Fruit fly (Drosophila melanogaster) whole organism, embryonic: ENCODE results near the gene CG14401.

Source experiments
- Abd-B ChIP-seq: fragments of 200-800 bp; sonication (Bioruptor generic); optimal IDR thresholded peaks from 2 replicates; lab custom pipeline; 2018; ENCODE audit warnings: missing biosample characterization, mild to moderate bottlenecking, missing genetic modification characterization, moderate library complexity
- Ada2b ChIP-seq: fragments of 200-800 bp; sonication (Bioruptor generic); IDR thresholded peaks from 2 replicates; pipeline ENCODE4 v1.3.6; 2022; ENCODE audit warnings: missing biosample characterization, missing genetic modification characterization
- BtbVII ChIP-seq: fragments of 200-800 bp; sonication (Bioruptor generic); optimal IDR thresholded peaks from 3 replicates; lab custom pipeline; 2017; ENCODE audit warnings: missing biosample characterization, mild to moderate bottlenecking, missing genetic modification characterization
- Bteb2 ChIP-seq: fragments of 200-800 bp; sonication (Bioruptor generic); optimal IDR thresholded peaks from 2 replicates; lab custom pipeline; 2016; ENCODE audit warnings: missing biosample characterization, missing genetic modification characterization
- CG10147 ChIP-seq: fragments of 200-800 bp; sonication (Bioruptor generic); optimal IDR thresholded peaks from 2 replicates; lab custom pipeline; 2019; ENCODE audit warnings: missing biosample characterization, mild to moderate bottlenecking, missing genetic modification characterization, moderate library complexity
- CG10462 ChIP-seq: fragments of 200-800 bp; sonication (Bioruptor generic); optimal IDR thresholded peaks from 2 replicates; lab custom pipeline; 2016; ENCODE audit warnings: missing biosample characterization, missing genetic modification characterization
- CG12071 ChIP-seq: fragments of 200-800 bp; sonication (Bioruptor generic); optimal IDR thresholded peaks from 3 replicates; lab custom pipeline; 2018; ENCODE audit warnings: missing biosample characterization, mild to moderate bottlenecking, missing genetic modification characterization
- CG12219 ChIP-seq: fragments of 200-800 bp; sonication (Bioruptor generic); optimal IDR thresholded peaks from 3 replicates; lab custom pipeline; 2018; ENCODE audit warnings: missing biosample characterization, mild to moderate bottlenecking, missing genetic modification characterization
- CG12236 ChIP-seq: fragments of 200-800 bp; sonication (Bioruptor generic); optimal IDR thresholded peaks from 2 replicates; lab custom pipeline; 2016; ENCODE audit warnings: missing biosample characterization, missing genetic modification characterization
- CG12769 ChIP-seq: fragments of 200-800 bp; sonication (Bioruptor generic); optimal IDR thresholded peaks from 2 replicates; lab custom pipeline; 2019; ENCODE audit warnings: missing biosample characterization, mild to moderate bottlenecking, missing genetic modification characterization, moderate library complexity
- CG13624 ChIP-seq: fragments of 200-800 bp; sonication (Bioruptor generic); optimal IDR thresholded peaks from 2 replicates; lab custom pipeline; 2016; ENCODE audit warnings: missing biosample characterization, missing genetic modification characterization
- CG13775 ChIP-seq: fragments of 200-800 bp; sonication (Bioruptor generic); optimal IDR thresholded peaks from 3 replicates; lab custom pipeline; 2017; ENCODE audit warnings: missing biosample characterization, mild to moderate bottlenecking, missing genetic modification characterization
- CG13894 ChIP-seq: fragments of 200-800 bp; sonication (Bioruptor generic); optimal IDR thresholded peaks from 3 replicates; lab custom pipeline; 2018; ENCODE audit warnings: missing biosample characterization, mild to moderate bottlenecking, missing genetic modification characterization, moderate library complexity
- CG14441 ChIP-seq: fragments of 200-800 bp; sonication (Bioruptor generic); IDR thresholded peaks from 2 replicates; pipeline ENCODE4 v1.3.6; 2022; ENCODE audit warnings: missing biosample characterization, missing genetic modification characterization
- CG14965 ChIP-seq: fragments of 200-800 bp; sonication (Bioruptor generic); optimal IDR thresholded peaks from 2 replicates; lab custom pipeline; 2016; ENCODE audit warnings: missing biosample characterization, missing genetic modification characterization, borderline replicate concordance
- CG18764 ChIP-seq: fragments of 200-800 bp; sonication (Bioruptor generic); optimal IDR thresholded peaks from 3 replicates; lab custom pipeline; 2016; ENCODE audit warnings: missing biosample characterization, missing genetic modification characterization
- CG31224 ChIP-seq: fragments of 200-800 bp; sonication (Bioruptor generic); IDR thresholded peaks from 2 replicates; pipeline ENCODE4 v1.3.6; 2022; ENCODE audit warnings: missing biosample characterization, missing genetic modification characterization
- CG31365 ChIP-seq: fragments of 200-800 bp; sonication (Bioruptor generic); optimal IDR thresholded peaks from 2 replicates; lab custom pipeline; 2018; ENCODE audit warnings: missing biosample characterization, mild to moderate bottlenecking, missing genetic modification characterization
- CG3726 ChIP-seq: fragments of 200-800 bp; sonication (Bioruptor generic); IDR thresholded peaks from 3 replicates; pipeline ENCODE4, ENCODE4 v1.3.6; 2022; ENCODE audit warnings: missing biosample characterization, missing genetic modification characterization
- CG3838 ChIP-seq: fragments of 200-800 bp; sonication (Bioruptor generic); optimal IDR thresholded peaks from 3 replicates; lab custom pipeline; 2016; ENCODE audit warnings: missing biosample characterization, missing genetic modification characterization
- CG6689 ChIP-seq: fragments of 200-800 bp; sonication (Bioruptor generic); IDR thresholded peaks from 2 replicates; pipeline ENCODE4 v1.3.6; 2022; ENCODE audit warnings: missing biosample characterization, missing genetic modification characterization
- CG7839 ChIP-seq: fragments of 200-800 bp; sonication (Bioruptor generic); optimal IDR thresholded peaks from 3 replicates; lab custom pipeline; 2018; ENCODE audit warnings: missing biosample characterization, mild to moderate bottlenecking, missing genetic modification characterization, moderate library complexity
- CG8290 ChIP-seq, 3 experiments: fragments of 200-800 bp; sonication (Bioruptor generic); optimal IDR thresholded peaks; 2 replicates each; lab custom pipeline; 2016 to 2019; ENCODE audit warnings: missing biosample characterization in 3 of 3, missing genetic modification characterization in 3 of 3, mild to moderate bottlenecking in 2 of 3, moderate library complexity in 1 of 3
- CG8944 ChIP-seq: fragments of 200-800 bp; sonication (Bioruptor generic); optimal IDR thresholded peaks from 3 replicates; lab custom pipeline; 2016; ENCODE audit warnings: missing biosample characterization, missing genetic modification characterization
- CG9609 ChIP-seq: fragments of 200-800 bp; sonication (Bioruptor generic); optimal IDR thresholded peaks from 3 replicates; lab custom pipeline; 2016; ENCODE audit warnings: missing biosample characterization, missing genetic modification characterization
- Dip2 ChIP-seq: fragments of 200-800 bp; sonication (Bioruptor generic); IDR thresholded peaks from 2 replicates; pipeline ENCODE4 v1.3.6; 2022; ENCODE audit warnings: missing biosample characterization, missing genetic modification characterization
- E2f2 ChIP-seq: fragments of 200-800 bp; sonication (Bioruptor generic); IDR thresholded peaks from 2 replicates; pipeline ENCODE4 v1.3.6; 2022; ENCODE audit warnings: missing biosample characterization, missing genetic modification characterization
- Gug ChIP-seq: fragments of 200-800 bp; sonication (Bioruptor generic); IDR thresholded peaks from 4 replicates; pipeline ENCODE4 v1.3.6; 2022; ENCODE audit warnings: missing biosample characterization, missing genetic modification characterization
- Hmr ChIP-seq: fragments of 200-800 bp; sonication (Bioruptor generic); optimal IDR thresholded peaks from 3 replicates; lab custom pipeline; 2017; ENCODE audit warnings: mild to moderate bottlenecking, missing biosample characterization, missing genetic modification reagents, missing genetic modification characterization
- NFAT ChIP-seq: fragments of 200-800 bp; sonication (Bioruptor generic); IDR thresholded peaks from 2 replicates; pipeline ENCODE4 v1.3.6; 2022; ENCODE audit warnings: missing biosample characterization, missing genetic modification characterization
- Oli ChIP-seq: fragments of 200-800 bp; sonication (Bioruptor generic); optimal IDR thresholded peaks from 2 replicates; lab custom pipeline; 2018; ENCODE audit warnings: missing biosample characterization, mild to moderate bottlenecking, missing genetic modification characterization, moderate library complexity
- Scr ChIP-seq: fragments of 200-800 bp; sonication (Bioruptor generic); IDR thresholded peaks from 2 replicates; pipeline ENCODE4 v1.3.6; 2022; ENCODE audit warnings: missing biosample characterization, missing genetic modification characterization; ENCODE audit not compliant: partially characterized antibody
- abd-A ChIP-seq: fragments of 200-800 bp; sonication (Bioruptor generic); optimal IDR thresholded peaks from 3 replicates; lab custom pipeline; 2019; ENCODE audit warnings: missing biosample characterization, mild to moderate bottlenecking, missing genetic modification characterization, moderate library complexity
- cwo ChIP-seq: fragments of 200-800 bp; sonication (Bioruptor generic); optimal IDR thresholded peaks from 3 replicates; lab custom pipeline; 2017; ENCODE audit warnings: missing biosample characterization, missing genetic modification characterization, mild to moderate bottlenecking, moderate library complexity, missing genetic modification reagents
- da ChIP-seq: fragments of 200-800 bp; sonication (Bioruptor generic); optimal IDR thresholded peaks from 2 replicates; lab custom pipeline; 2016; ENCODE audit warnings: missing biosample characterization, missing genetic modification characterization
- danr ChIP-seq: fragments of 200-800 bp; sonication (Bioruptor generic); IDR thresholded peaks from 2 replicates; pipeline ENCODE4 v1.3.6; 2022; ENCODE audit warnings: missing biosample characterization, missing genetic modification characterization
- dmrt11E ChIP-seq: fragments of 200-800 bp; sonication (Bioruptor generic); optimal IDR thresholded peaks from 3 replicates; lab custom pipeline; 2018; ENCODE audit warnings: missing biosample characterization, mild to moderate bottlenecking, missing genetic modification characterization, moderate library complexity
- ems ChIP-seq: fragments of 200-800 bp; sonication (Bioruptor generic); optimal IDR thresholded peaks from 3 replicates; lab custom pipeline; 2016; ENCODE audit warnings: missing biosample characterization, missing genetic modification characterization
- fru ChIP-seq: fragments of >200 bp; optimal IDR thresholded peaks from 2 replicates; lab custom pipeline; 2017
- gcm2 ChIP-seq: fragments of 200-800 bp; sonication (Bioruptor generic); optimal IDR thresholded peaks from 2 replicates; lab custom pipeline; 2016; ENCODE audit warnings: missing biosample characterization, missing genetic modification characterization
- ham ChIP-seq: fragments of 200-800 bp; sonication (Bioruptor generic); IDR thresholded peaks from 2 replicates; pipeline ENCODE4 v1.3.6; 2022; ENCODE audit warnings: missing biosample characterization, missing genetic modification characterization
- klu ChIP-seq: fragments of 200-800 bp; sonication (Bioruptor generic); IDR thresholded peaks from 2 replicates; pipeline ENCODE4 v1.3.6; 2022; ENCODE audit warnings: missing biosample characterization, missing genetic modification characterization
- pnt ChIP-seq: fragments of 200-800 bp; sonication (Bioruptor generic); optimal IDR thresholded peaks from 3 replicates; lab custom pipeline; 2016; ENCODE audit warnings: missing biosample characterization, missing genetic modification characterization
- repo ChIP-seq: fragments of 200-800 bp; sonication (Bioruptor generic); optimal IDR thresholded peaks from 2 replicates; lab custom pipeline; 2016; ENCODE audit warnings: missing biosample characterization, missing genetic modification characterization
- sd ChIP-seq: fragments of 200-800 bp; sonication (Bioruptor generic); optimal IDR thresholded peaks from 3 replicates; lab custom pipeline; 2018; ENCODE audit warnings: missing biosample characterization, mild to moderate bottlenecking, missing genetic modification characterization, moderate library complexity
- sim ChIP-seq: fragments of 200-800 bp; sonication (Bioruptor generic); IDR thresholded peaks from 2 replicates; pipeline ENCODE4 v1.3.6; 2022; ENCODE audit warnings: missing biosample characterization, missing genetic modification characterization
- sob ChIP-seq: fragments of 200-800 bp; sonication (Bioruptor generic); IDR thresholded peaks from 2 replicates; pipeline ENCODE4 v1.3.6; 2022; ENCODE audit warnings: missing biosample characterization, missing genetic modification characterization
- tin ChIP-seq: fragments of 200-800 bp; sonication (Bioruptor generic); optimal IDR thresholded peaks from 3 replicates; lab custom pipeline; 2016; ENCODE audit warnings: missing biosample characterization, missing genetic modification characterization
- twi ChIP-seq: fragments of 200-800 bp; optimal IDR thresholded peaks from 2 replicates; lab custom pipeline; 2019; ENCODE audit warnings: missing biosample characterization, mild to moderate bottlenecking, missing genetic modification characterization, moderate library complexity
- unpg ChIP-seq: fragments of 200-800 bp; sonication (Bioruptor generic); optimal IDR thresholded peaks from 3 replicates; lab custom pipeline; 2018; ENCODE audit warnings: missing biosample characterization, mild to moderate bottlenecking, missing genetic modification characterization, moderate library complexity
- wdn ChIP-seq: fragments of 200-800 bp; sonication (Bioruptor generic); IDR thresholded peaks from 2 replicates; pipeline ENCODE4 v1.3.6; 2022; ENCODE audit warnings: missing biosample characterization, missing genetic modification characterization
- zf30C ChIP-seq: fragments of 200-800 bp; sonication (Bioruptor generic); optimal IDR thresholded peaks from 3 replicates; lab custom pipeline; 2018; ENCODE audit warnings: missing biosample characterization, mild to moderate bottlenecking, missing genetic modification characterization

CG14401 gene

DNA sequence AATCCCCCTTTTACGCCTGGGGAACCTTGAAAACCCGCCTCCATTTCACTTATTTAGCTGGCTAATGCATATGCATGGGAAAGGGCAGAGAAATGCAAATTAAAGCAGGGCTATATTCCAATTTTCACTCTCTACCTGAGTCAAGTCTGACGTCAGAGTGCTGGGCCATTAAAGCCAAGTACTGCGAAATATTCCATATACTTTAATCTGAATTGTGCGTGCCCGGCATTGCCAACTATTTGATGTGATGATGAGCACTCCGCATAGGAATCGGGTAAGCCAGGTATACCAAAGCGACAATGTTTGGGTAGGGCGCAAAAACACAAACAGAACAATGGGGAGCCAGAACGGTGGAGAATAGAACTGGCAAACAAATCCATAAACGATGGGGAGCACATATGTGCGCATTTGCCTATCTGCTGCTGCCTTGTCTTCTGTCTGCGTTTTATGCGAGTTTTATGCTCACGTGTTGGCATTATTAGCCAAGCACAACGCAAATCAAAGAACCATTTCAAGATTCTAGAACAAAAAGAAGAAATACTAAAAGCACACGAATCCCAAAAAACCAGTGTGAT, 10.0 kb downstream of the CG14401 start (continued):
- peak; percentile 44 for TF ChIP-seq abd-A
- peak; percentile 23; the same call in 1 of the 2 replicates for TF ChIP-seq NFAT (GFP tag; lab: Robert Waterston, UW)
- TF ChIP-seq CG10147 (GFP tag; lab: Kevin White, UChicago), result no peak
- no peak for TF ChIP-seq CG14965 (GFP tag; lab: Kevin White, UChicago)
- TF ChIP-seq Dip2 (GFP tag; lab: Robert Waterston, UW), result no peak
- no peak for TF ChIP-seq dmrt11E (tag; lab: Kevin White, UChicago)
- TF ChIP-seq CG13775 (GFP tag; lab: Kevin White, UChicago), result no peak
- no peak for TF ChIP-seq wdn (GFP tag; lab: Robert Waterston, UW)
- TF ChIP-seq Ada2b (GFP tag; lab: Robert Waterston, UW), result no peak
- no peak for TF ChIP-seq CG12071 (GFP tag; lab: Kevin White, UChicago)
- no peak for TF ChIP-seq Scr (GFP tag; lab: Robert Waterston, UW)
- TF ChIP-seq E2f2, result no peak
- no peak for TF ChIP-seq danr (GFP tag; lab: Robert Waterston, UW)
- no peak for TF ChIP-seq CG3726 (GFP tag; lab: Robert Waterston, UW)
- peak; percentile 66 for TF ChIP-seq CG13894 (tag; lab: Kevin White, UChicago)
- no peak for TF ChIP-seq repo (GFP tag; lab: Kevin White, UChicago)
- no peak for TF ChIP-seq CG8290 (GFP tag; optimal IDR thresholded peaks at IDR 0.05; lab: Kevin White, UChicago)
- TF ChIP-seq CG8290 (tag; optimal IDR thresholded peaks at IDR 0.05; lab: Kevin White, UChicago), result peak in 1 of 2 experiments; percentile 52
- peak; percentile 3 for TF ChIP-seq Hmr (GFP tag; lab: Kevin White, UChicago)
- TF ChIP-seq ems (GFP tag; lab: Kevin White, UChicago), result no peak
- peak; percentile 35 for TF ChIP-seq CG13624 (GFP tag; lab: Kevin White, UChicago)
- TF ChIP-seq sob, result no peak
- TF ChIP-seq sd (tag; lab: Kevin White, UChicago), result peak; percentile 49
- TF ChIP-seq cwo (GFP tag; lab: Kevin White, UChicago), result peak; percentile 81
- no peak for TF ChIP-seq Abd-B
- no peak for TF ChIP-seq sim (GFP tag; lab: Robert Waterston, UW)
- TF ChIP-seq CG10462 (GFP tag; lab: Kevin White, UChicago), result no peak
- TF ChIP-seq unpg (GFP tag; lab: Kevin White, UChicago), result no peak
- TF ChIP-seq Oli, result no peak
- peak; percentile 58 for TF ChIP-seq CG12769 (tag; lab: Kevin White, UChicago)
- TF ChIP-seq CG18764 (GFP tag; lab: Kevin White, UChicago), result no peak
- TF ChIP-seq gcm2 (GFP tag; lab: Kevin White, UChicago), result no peak
- TF ChIP-seq pnt (GFP tag; lab: Kevin White, UChicago), result no peak
- TF ChIP-seq fru (lab: Kevin White, UChicago), result no peak
- TF ChIP-seq CG31224 (GFP tag; lab: Robert Waterston, UW), result no peak
- TF ChIP-seq CG3838, result no peak
- no peak for TF ChIP-seq CG12236
- no peak for TF ChIP-seq CG14441
- no peak for TF ChIP-seq twi (tag; lab: Kevin White, UChicago)
- no peak for TF ChIP-seq CG31365 (tag; lab: Kevin White, UChicago)
- no peak for TF ChIP-seq Bteb2
- no peak for TF ChIP-seq CG8944 (GFP tag; lab: Kevin White, UChicago)
- TF ChIP-seq ham (GFP tag; lab: Robert Waterston, UW), result no peak
- no peak for TF ChIP-seq Gug (GFP tag; lab: Robert Waterston, UW)
- no peak for TF ChIP-seq CG9609 (GFP tag; lab: Kevin White, UChicago)
- TF ChIP-seq zf30C, result no peak
- TF ChIP-seq da (GFP tag; lab: Kevin White, UChicago), result no peak
- no peak for TF ChIP-seq klu (GFP tag; lab: Robert Waterston, UW)
- TF ChIP-seq CG6689 (GFP tag; lab: Robert Waterston, UW), result no peak
- no peak for TF ChIP-seq CG12219 (GFP tag; lab: Kevin White, UChicago)
- no peak for TF ChIP-seq CG7839 (tag; lab: Kevin White, UChicago)
- no peak for TF ChIP-seq tin (GFP tag; lab: Kevin White, UChicago)
- no peak for TF ChIP-seq BtbVII (GFP tag; lab: Kevin White, UChicago)
